Fruit fly (Drosophila melanogaster): ENCODE data around the gene CG17097.

CG17097 gene

dm6 chr2L:10680584-10681080 lies 34.4 kb downstream of the CG17097 start, which contains the start of gene CG17105:
CG17105 (plus strand) TSS chr2L:10681030.
- TF ChIP-seq Sin3A (optimal IDR thresholded peaks at IDR 0.05) (no peak), Myc (optimal IDR thresholded peaks at IDR 0.05) (no peak), ttk (optimal IDR thresholded peaks at IDR 0.05) (no peak), psq (optimal IDR thresholded peaks at IDR 0.05) (no peak), insv (optimal IDR thresholded peaks at IDR 0.05) (no peak), h (optimal IDR thresholded peaks at IDR 0.05) (no peak)

dm6 chr2L:10681602-10682001 lies 35.4 kb downstream of the CG17097 start, which contains the start of gene CG17107:
CG17107 (plus strand) TSS chr2L:10681902.
- TF ChIP-seq h (optimal IDR thresholded peaks at IDR 0.05) (no peak), insv (optimal IDR thresholded peaks at IDR 0.05) (no peak), ttk (optimal IDR thresholded peaks at IDR 0.05) (no peak), Sin3A (optimal IDR thresholded peaks at IDR 0.05) (no peak), Myc (optimal IDR thresholded peaks at IDR 0.05) (no peak), psq (optimal IDR thresholded peaks at IDR 0.05) (no peak)

DNA sequence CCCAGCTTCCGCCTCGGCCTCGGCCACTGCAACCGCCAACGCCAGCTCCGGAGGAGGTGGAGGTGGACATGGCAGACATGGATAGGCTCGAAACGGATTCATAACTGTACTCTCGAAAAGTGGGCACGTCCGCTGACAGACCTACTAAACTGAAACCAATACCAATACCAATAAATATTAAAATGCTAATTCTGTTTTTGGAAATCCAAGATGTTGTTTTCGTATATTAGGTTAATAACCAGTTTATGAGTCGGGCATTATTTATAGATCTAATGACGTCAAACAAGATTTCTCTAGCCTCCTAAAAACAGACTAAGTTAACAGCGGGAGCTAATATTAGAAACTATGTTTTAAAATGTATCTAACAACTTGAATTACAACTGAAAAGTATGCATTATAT lies 36.0 kb downstream of the CG17097 start:
- TF ChIP-seq insv (optimal IDR thresholded peaks at IDR 0.05) (no peak), psq (optimal IDR thresholded peaks at IDR 0.05) (no peak), h (optimal IDR thresholded peaks at IDR 0.05) (no peak), Myc (optimal IDR thresholded peaks at IDR 0.05) (no peak), ttk (optimal IDR thresholded peaks at IDR 0.05) (no peak), Sin3A (optimal IDR thresholded peaks at IDR 0.05) (no peak)

dm6 chr2L:10682912-10683311 lies 36.7 kb downstream of the CG17097 start:
- TF ChIP-seq psq (optimal IDR thresholded peaks at IDR 0.05) (no peak), ttk (optimal IDR thresholded peaks at IDR 0.05) (no peak), h (optimal IDR thresholded peaks at IDR 0.05) (no peak), insv (optimal IDR thresholded peaks at IDR 0.05) (no peak), Myc (optimal IDR thresholded peaks at IDR 0.05) (no peak), Sin3A (optimal IDR thresholded peaks at IDR 0.05) (no peak)

DNA sequence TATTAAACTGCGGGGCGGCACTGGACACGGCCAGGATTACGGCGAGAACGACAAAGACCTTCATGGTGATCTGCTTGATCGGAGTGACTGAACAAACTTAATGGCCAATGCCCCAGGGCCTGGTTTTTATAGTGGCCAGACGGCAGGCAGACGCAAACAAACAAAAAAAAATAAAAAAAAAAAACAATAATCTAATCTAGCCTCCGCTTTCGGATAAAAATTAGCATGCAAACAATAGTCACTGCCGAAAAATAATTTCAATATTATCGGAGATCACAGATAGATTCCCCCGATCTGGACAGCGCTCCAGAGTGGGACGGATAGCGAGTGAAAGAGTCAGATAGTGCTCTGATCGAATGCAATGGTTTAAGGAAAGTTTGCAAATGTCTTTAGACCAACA lies 38.1 kb downstream of the CG17097 start, which contains the start of gene CG7299:
TSS of gene CG7299 (minus strand) at position 101 of the 400 bp plus-strand sequence.
- TF ChIP-seq ttk (optimal IDR thresholded peaks at IDR 0.05), result no peak
- TF ChIP-seq h (optimal IDR thresholded peaks at IDR 0.05), result no peak
- no peak for TF ChIP-seq psq (optimal IDR thresholded peaks at IDR 0.05)
- TF ChIP-seq Myc (optimal IDR thresholded peaks at IDR 0.05), result no peak
- TF ChIP-seq Sin3A (optimal IDR thresholded peaks at IDR 0.05), result no peak
- no peak for TF ChIP-seq insv (optimal IDR thresholded peaks at IDR 0.05)

- TF ChIP-seq insv (optimal IDR thresholded peaks at IDR 0.05) (no peak), ttk (optimal IDR thresholded peaks at IDR 0.05) (no peak), psq (optimal IDR thresholded peaks at IDR 0.05) (no peak), Sin3A (optimal IDR thresholded peaks at IDR 0.05) (no peak), h (optimal IDR thresholded peaks at IDR 0.05) (no peak), Myc (optimal IDR thresholded peaks at IDR 0.05) (no peak)
Measured at dm6 chr2L:10685666-10686065, 39.5 kb downstream of the CG17097 start.

DNA sequence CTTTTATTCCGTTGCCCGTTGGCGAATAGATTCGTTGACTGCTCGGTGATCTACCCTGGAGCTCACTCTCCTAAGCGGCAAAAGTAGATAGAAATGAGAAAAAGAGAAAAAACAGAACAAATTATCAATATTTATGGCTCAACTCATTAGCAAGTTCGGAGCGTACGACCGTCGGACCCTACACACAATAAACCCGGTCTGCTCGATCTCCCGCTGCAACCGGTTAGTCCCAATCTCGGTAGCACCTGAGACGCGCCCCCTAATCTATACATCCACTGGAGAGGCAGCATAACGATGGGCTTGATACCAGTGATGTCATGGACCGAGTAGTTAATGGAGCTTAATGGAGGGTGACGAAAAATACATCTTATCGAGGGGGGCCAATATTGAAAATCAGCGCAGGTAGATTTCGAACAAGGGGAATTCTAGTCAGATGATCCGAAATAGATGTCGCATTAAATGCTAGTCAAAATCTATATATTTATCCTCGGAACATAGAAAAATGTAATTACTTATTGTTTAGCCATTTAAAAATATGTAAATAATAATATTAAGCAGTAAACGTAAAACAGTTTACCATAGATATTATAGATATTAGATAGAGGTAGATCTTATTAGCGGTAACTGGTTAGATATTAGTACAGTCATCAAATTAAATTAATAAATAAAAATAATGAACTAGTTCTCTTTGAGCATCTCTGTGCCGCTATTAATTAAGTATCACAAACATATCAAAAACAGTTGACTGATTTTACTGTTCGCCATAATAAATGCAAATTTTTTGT lies 41.0 kb downstream of the CG17097 start, which contains the start of gene CG7296:
TSS of gene CG7296 (minus strand) at position 58 of the 785 bp plus-strand sequence.
- TF ChIP-seq psq (optimal IDR thresholded peaks at IDR 0.05) (no peak), Myc (optimal IDR thresholded peaks at IDR 0.05) (no peak), ttk (optimal IDR thresholded peaks at IDR 0.05) (no peak), insv (optimal IDR thresholded peaks at IDR 0.05) (no peak), h (optimal IDR thresholded peaks at IDR 0.05) (no peak), Sin3A (optimal IDR thresholded peaks at IDR 0.05) (no peak)

dm6 chr2L:10687794-10688185 lies 41.6 kb downstream of the CG17097 start:
- TF ChIP-seq h (optimal IDR thresholded peaks at IDR 0.05), result no peak
- no peak for TF ChIP-seq Sin3A (optimal IDR thresholded peaks at IDR 0.05)

DNA sequence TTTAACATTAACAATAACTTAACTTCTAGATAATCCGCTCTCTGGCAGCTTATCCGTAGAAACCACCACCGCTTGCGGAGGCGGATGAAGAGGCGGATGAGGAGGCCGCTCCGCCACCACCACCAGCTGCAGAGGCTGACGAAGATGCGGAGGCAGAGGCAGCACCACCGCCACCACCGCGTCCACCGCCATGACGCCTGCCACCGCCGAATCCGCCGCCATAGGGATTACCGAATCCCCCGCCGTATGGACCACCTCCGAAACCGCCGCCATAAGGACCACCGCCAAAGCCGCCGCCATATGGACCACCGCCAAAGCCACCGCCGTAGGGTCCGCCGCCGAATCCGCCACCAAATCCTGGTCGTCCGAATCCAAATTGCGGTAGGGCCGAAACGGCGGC lies 42.5 kb downstream of the CG17097 start:
- TF ChIP-seq Sin3A (optimal IDR thresholded peaks at IDR 0.05) (no peak), ttk (optimal IDR thresholded peaks at IDR 0.05) (no peak), insv (optimal IDR thresholded peaks at IDR 0.05) (no peak)

- no peak for TF ChIP-seq insv (optimal IDR thresholded peaks at IDR 0.05)
- TF ChIP-seq psq (optimal IDR thresholded peaks at IDR 0.05), result no peak
- TF ChIP-seq ttk (optimal IDR thresholded peaks at IDR 0.05), result no peak
- no peak for TF ChIP-seq Sin3A (optimal IDR thresholded peaks at IDR 0.05)
- TF ChIP-seq h (optimal IDR thresholded peaks at IDR 0.05), result no peak
Measured at dm6 chr2L:10689221-10690034, 43.2 kb downstream of the CG17097 start, which contains the start of gene CG7294. CG7294 (minus strand) TSS chr2L:10689271.

- no peak for TF ChIP-seq ttk (optimal IDR thresholded peaks at IDR 0.05)
- no peak for TF ChIP-seq Myc (optimal IDR thresholded peaks at IDR 0.05)
- no peak for TF ChIP-seq insv (optimal IDR thresholded peaks at IDR 0.05)
- TF ChIP-seq psq (optimal IDR thresholded peaks at IDR 0.05), result no peak
- no peak for TF ChIP-seq Sin3A (optimal IDR thresholded peaks at IDR 0.05)
- TF ChIP-seq h (optimal IDR thresholded peaks at IDR 0.05), result no peak
Measured at dm6 chr2L:10693018-10693417, 46.8 kb downstream of the CG17097 start.

- TF ChIP-seq Sin3A (optimal IDR thresholded peaks at IDR 0.05) (no peak), ttk (optimal IDR thresholded peaks at IDR 0.05) (no peak), h (optimal IDR thresholded peaks at IDR 0.05) (no peak), Myc (optimal IDR thresholded peaks at IDR 0.05) (no peak), insv (optimal IDR thresholded peaks at IDR 0.05) (no peak), psq (optimal IDR thresholded peaks at IDR 0.05) (no peak)
Measured at dm6 chr2L:10694053-10694618, 47.9 kb downstream of the CG17097 start, which contains the start of gene CG17108. CG17108 (minus strand) TSS chr2L:10694103.
